Fruit fly (Drosophila melanogaster) whole organism: ENCODE measurements around the gene Rint1.

Experiments
- CG8478 ChIP-seq: fragments of >200 bp; optimal IDR thresholded peaks from 2 replicates; lab custom pipeline; 2018; ENCODE audit warnings: inconsistent platforms
- Dll ChIP-seq: fragments of >200 bp; optimal IDR thresholded peaks from 2 replicates; lab custom pipeline; 2017
- EcR ChIP-seq, 2 experiments: fragments of >200 bp; optimal IDR thresholded peaks; 2 replicates each; lab custom pipeline; 2017; ENCODE audit warnings: missing biosample characterization in 2 of 2, missing genetic modification characterization in 2 of 2, missing genetic modification reagents in 2 of 2
- psq ChIP-seq: fragments of >200 bp; optimal IDR thresholded peaks from 2 replicates; lab custom pipeline; 2017

dm6 chr3L:7326676-7327075 lies 3.3 kb downstream of the Rint1 start:
- TF ChIP-seq CG8478 (no peak), EcR (GFP tag; optimal IDR thresholded peaks at IDR 0.05; lab: Kevin White, UChicago) (no peak), psq (lab: Kevin White, UChicago) (no peak), Dll (no peak)
